Fruit fly (Drosophila melanogaster) whole organism, embryonic: ENCODE measurements around the gene CG43307.

Experiments
- Abd-B ChIP-seq: fragments of 200-800 bp; sonication (Bioruptor generic); optimal IDR thresholded peaks from 2 replicates; lab custom pipeline; 2018; ENCODE audit warnings: missing biosample characterization, mild to moderate bottlenecking, missing genetic modification characterization, moderate library complexity
- Bdp1 ChIP-seq: fragments of 200-800 bp; sonication (Bioruptor generic); optimal IDR thresholded peaks from 3 replicates; lab custom pipeline; 2016; ENCODE audit warnings: missing biosample characterization, missing genetic modification characterization
- CG18011 ChIP-seq: fragments of 200-800 bp; sonication (Bioruptor generic); optimal IDR thresholded peaks from 2 replicates; lab custom pipeline; 2017; ENCODE audit warnings: missing biosample characterization, missing genetic modification characterization, mild to moderate bottlenecking, moderate library complexity, missing genotype
- CG2875 ChIP-seq: fragments of 200-800 bp; sonication (Bioruptor generic); optimal IDR thresholded peaks from 2 replicates; lab custom pipeline; 2017; ENCODE audit warnings: missing biosample characterization, mild to moderate bottlenecking, missing genetic modification characterization, missing genetic modification reagents
- CG31388 ChIP-seq: fragments of 200-800 bp; sonication (Bioruptor generic); optimal IDR thresholded peaks from 2 replicates; lab custom pipeline; 2016; ENCODE audit warnings: missing biosample characterization, missing genetic modification characterization
- CG3838 ChIP-seq: fragments of 200-800 bp; sonication (Bioruptor generic); optimal IDR thresholded peaks from 3 replicates; lab custom pipeline; 2016; ENCODE audit warnings: missing biosample characterization, missing genetic modification characterization
- CG4854 ChIP-seq: fragments of 200-800 bp; sonication (Bioruptor generic); optimal IDR thresholded peaks from 2 replicates; lab custom pipeline; 2016; ENCODE audit warnings: missing biosample characterization, missing genetic modification characterization, inconsistent platforms
- CG5953 ChIP-seq: fragments of 200-800 bp; sonication (Bioruptor generic); IDR thresholded peaks from 2 replicates; pipeline ENCODE4 v1.3.6; 2022; ENCODE audit warnings: missing biosample characterization, missing genetic modification characterization
- CG6854 ChIP-seq: fragments of 200-800 bp; sonication (Bioruptor generic); optimal IDR thresholded peaks from 3 replicates; lab custom pipeline; 2017; ENCODE audit warnings: missing biosample characterization, mild to moderate bottlenecking, missing genetic modification characterization
- CG7987 ChIP-seq: fragments of 200-800 bp; sonication (Bioruptor generic); optimal IDR thresholded peaks from 2 replicates; lab custom pipeline; 2018; ENCODE audit warnings: missing biosample characterization, mild to moderate bottlenecking, missing genetic modification characterization, moderate library complexity
- CG8388 ChIP-seq: fragments of 200-800 bp; sonication (Bioruptor generic); optimal IDR thresholded peaks from 2 replicates; lab custom pipeline; 2019; ENCODE audit warnings: missing biosample characterization, mild to moderate bottlenecking, missing genetic modification characterization, moderate library complexity
- CG9797 ChIP-seq: fragments of 200-800 bp; sonication (Bioruptor generic); optimal IDR thresholded peaks from 3 replicates; lab custom pipeline; 2018; ENCODE audit warnings: missing biosample characterization, mild to moderate bottlenecking, missing genetic modification characterization
- Chrac-16 ChIP-seq: fragments of 200-800 bp; sonication (Bioruptor generic); optimal IDR thresholded peaks from 3 replicates; lab custom pipeline; 2016; ENCODE audit warnings: missing biosample characterization, missing genetic modification characterization
- Deaf1 ChIP-seq: fragments of 200-800 bp; optimal IDR thresholded peaks from 3 replicates; lab custom pipeline; 2019; ENCODE audit warnings: missing biosample characterization, mild to moderate bottlenecking, missing genetic modification characterization, moderate library complexity
- Dip2 ChIP-seq: fragments of 200-800 bp; sonication (Bioruptor generic); IDR thresholded peaks from 2 replicates; pipeline ENCODE4 v1.3.6; 2022; ENCODE audit warnings: missing biosample characterization, missing genetic modification characterization
- Dp ChIP-seq: fragments of 200-800 bp; sonication (Bioruptor generic); optimal IDR thresholded peaks from 2 replicates; lab custom pipeline; 2018; ENCODE audit warnings: missing biosample characterization, mild to moderate bottlenecking, missing genetic modification characterization, moderate library complexity
- Gug ChIP-seq: fragments of 200-800 bp; sonication (Bioruptor generic); IDR thresholded peaks from 4 replicates; pipeline ENCODE4 v1.3.6; 2022; ENCODE audit warnings: missing biosample characterization, missing genetic modification characterization
- Hey ChIP-seq: fragments of 200-800 bp; sonication (Bioruptor generic); optimal IDR thresholded peaks from 3 replicates; lab custom pipeline; 2018; ENCODE audit warnings: missing biosample characterization, mild to moderate bottlenecking, missing genetic modification characterization
- Hr3 ChIP-seq: fragments of 200-800 bp; sonication (Bioruptor generic); optimal IDR thresholded peaks from 3 replicates; lab custom pipeline; 2016; ENCODE audit warnings: missing biosample characterization, missing genetic modification characterization
- Nf-YC ChIP-seq: fragments of 200-800 bp; optimal IDR thresholded peaks from 3 replicates; lab custom pipeline; 2019; ENCODE audit warnings: missing biosample characterization, mild to moderate bottlenecking, missing genetic modification characterization, moderate library complexity
- ewg ChIP-seq: fragments of 200-800 bp; sonication (Bioruptor generic); optimal IDR thresholded peaks from 3 replicates; lab custom pipeline; 2017; ENCODE audit warnings: mild to moderate bottlenecking, missing biosample characterization, missing genetic modification reagents, missing genetic modification characterization
- luna ChIP-seq: fragments of 200-800 bp; sonication (Bioruptor generic); optimal IDR thresholded peaks from 2 replicates; lab custom pipeline; 2016; ENCODE audit warnings: missing biosample characterization, missing genetic modification characterization
- pnt ChIP-seq: fragments of 200-800 bp; sonication (Bioruptor generic); optimal IDR thresholded peaks from 3 replicates; lab custom pipeline; 2016; ENCODE audit warnings: missing biosample characterization, missing genetic modification characterization
- psq ChIP-seq: fragments of 200-800 bp; sonication (Bioruptor generic); optimal IDR thresholded peaks from 2 replicates; lab custom pipeline; 2017; ENCODE audit warnings: missing biosample characterization, missing genetic modification characterization
- sna ChIP-seq: fragments of 200-800 bp; sonication (Bioruptor generic); IDR thresholded peaks from 2 replicates; pipeline ENCODE4 v1.3.6; 2022; ENCODE audit warnings: missing biosample characterization, missing genetic modification characterization; ENCODE audit not compliant: partially characterized antibody
- tll ChIP-seq, 2 experiments: fragments of 200-800 bp in 1 of 2; fragments of >200 bp in 1 of 2; sonication (Bioruptor generic) in 1 of 2; optimal IDR thresholded peaks; 2 replicates each; lab custom pipeline; 2017 to 2019; ENCODE audit warnings: missing biosample characterization in 2 of 2, missing genetic modification characterization in 2 of 2, mild to moderate bottlenecking in 1 of 2, moderate library complexity in 1 of 2
- twi ChIP-seq: fragments of 200-800 bp; optimal IDR thresholded peaks from 2 replicates; lab custom pipeline; 2019; ENCODE audit warnings: missing biosample characterization, mild to moderate bottlenecking, missing genetic modification characterization, moderate library complexity

Gene CG43307

dm6 chr2L:5820930-5821329, 9.6 kb downstream of the CG43307 start:
- TF ChIP-seq CG7987 (GFP tag; lab: Kevin White, UChicago) (no peak), Bdp1 (GFP tag; lab: Kevin White, UChicago) (no peak), Dip2 (GFP tag; lab: Robert Waterston, UW) (no peak), Chrac-16 (no peak), sna (GFP tag; lab: Robert Waterston, UW) (no peak), CG5953 (GFP tag; lab: Robert Waterston, UW) (no peak), Hey (tag; lab: Kevin White, UChicago) (no peak), CG6854 (GFP tag; lab: Kevin White, UChicago) (no peak), CG8388 (GFP tag; lab: Kevin White, UChicago) (no peak), CG18011 (GFP tag; lab: Kevin White, UChicago) (no peak), psq (GFP tag; lab: Kevin White, UChicago) (no peak), Dp (GFP tag; lab: Kevin White, UChicago) (no peak), CG31388 (GFP tag; lab: Kevin White, UChicago) (no peak)

dm6 chr2L:5823704-5824103, 12.3 kb downstream of the CG43307 start, which contains the start of gene TrissinR:
Gene TrissinR (plus strand): TSS chr2L:5824004.
- TF ChIP-seq ewg (GFP tag; lab: Kevin White, UChicago) (peak; percentile 10), Dip2 (GFP tag; lab: Robert Waterston, UW) (no peak), tll (GFP tag; optimal IDR thresholded peaks at IDR 0.05; lab: Kevin White, UChicago) (no peak), luna (GFP tag; lab: Kevin White, UChicago) (no peak), pnt (GFP tag; lab: Kevin White, UChicago) (no peak), Nf-YC (tag; lab: Kevin White, UChicago) (no peak), Hr3 (GFP tag; lab: Kevin White, UChicago) (no peak), twi (tag; lab: Kevin White, UChicago) (no peak), Gug (no peak), CG4854 (GFP tag; lab: Kevin White, UChicago) (no peak), CG3838 (GFP tag; lab: Kevin White, UChicago) (no peak), Abd-B (no peak), Deaf1 (tag; lab: Kevin White, UChicago) (peak; percentile 88), CG9797 (GFP tag; lab: Kevin White, UChicago) (no peak)

- no peak for TF ChIP-seq CG2875
These were observed 45.4 kb downstream of the CG43307 start for dm6 chr2L:5856786-5857185.
